Fruit fly (Drosophila melanogaster) whole organism, prepupa: ENCODE data around the gene Alp11.

Experiments used
- Blimp-1 ChIP-seq: fragments of 200-800 bp; sonication (Bioruptor generic); optimal IDR thresholded peaks from 3 replicates; lab custom pipeline; 2017; ENCODE audit warnings: missing biosample characterization, missing genetic modification characterization, mild to moderate bottlenecking, moderate library complexity, missing genetic modification reagents
- CG11762 ChIP-seq: fragments of 200-800 bp; sonication (Bioruptor generic); optimal IDR thresholded peaks from 3 replicates; lab custom pipeline; 2016; ENCODE audit warnings: missing biosample characterization, missing genetic modification characterization; ENCODE audit not compliant: insufficient read depth
- CG11902 ChIP-seq: fragments of 200-800 bp; sonication (Bioruptor generic); optimal IDR thresholded peaks from 3 replicates; lab custom pipeline; 2016; ENCODE audit warnings: missing biosample characterization, missing genetic modification characterization
- CG16779 ChIP-seq: fragments of 200-800 bp; sonication (Bioruptor generic); optimal IDR thresholded peaks from 3 replicates; lab custom pipeline; 2017; ENCODE audit warnings: missing biosample characterization, mild to moderate bottlenecking, missing genetic modification characterization
- CG3032 ChIP-seq: fragments of 200-800 bp; optimal IDR thresholded peaks from 2 replicates; lab custom pipeline; 2019; ENCODE audit warnings: missing biosample characterization, mild to moderate bottlenecking, missing genetic modification characterization, moderate library complexity
- CG31627 ChIP-seq: fragments of 200-800 bp; sonication (Bioruptor generic); optimal IDR thresholded peaks from 3 replicates; lab custom pipeline; 2016; ENCODE audit warnings: missing biosample characterization, missing genetic modification characterization
- CG32006 ChIP-seq: fragments of 200-800 bp; sonication (Bioruptor generic); optimal IDR thresholded peaks from 3 replicates; lab custom pipeline; 2017; ENCODE audit warnings: missing biosample characterization, mild to moderate bottlenecking, missing genetic modification characterization
- CG34406 ChIP-seq: fragments of 200-800 bp; sonication (Bioruptor generic); optimal IDR thresholded peaks from 3 replicates; lab custom pipeline; 2016; ENCODE audit warnings: missing biosample characterization, missing genetic modification characterization
- CG3919 ChIP-seq: fragments of 200-800 bp; sonication (Bioruptor generic); optimal IDR thresholded peaks from 3 replicates; lab custom pipeline; 2016; ENCODE audit warnings: missing biosample characterization, missing genetic modification characterization
- CG4318 ChIP-seq: fragments of 200-800 bp; sonication (Bioruptor generic); optimal IDR thresholded peaks from 3 replicates; lab custom pipeline; 2017; ENCODE audit warnings: missing biosample characterization, mild to moderate bottlenecking, missing genetic modification characterization
- CG6792 ChIP-seq: fragments of 200-800 bp; sonication (Bioruptor generic); optimal IDR thresholded peaks from 3 replicates; lab custom pipeline; 2016; ENCODE audit warnings: missing biosample characterization, missing genetic modification characterization
- CG6808 ChIP-seq: fragments of 200-800 bp; sonication (Bioruptor generic); optimal IDR thresholded peaks from 3 replicates; lab custom pipeline; 2017; ENCODE audit warnings: missing biosample characterization, missing genetic modification characterization, mild to moderate bottlenecking, moderate library complexity, missing genetic modification reagents
- CG6854 ChIP-seq: fragments of 200-800 bp; sonication (Bioruptor generic); optimal IDR thresholded peaks from 2 replicates; lab custom pipeline; 2017; ENCODE audit warnings: missing biosample characterization, mild to moderate bottlenecking, missing genetic modification characterization
- CG7368 ChIP-seq: fragments of 200-800 bp; sonication (Bioruptor generic); optimal IDR thresholded peaks from 3 replicates; lab custom pipeline; 2016; ENCODE audit warnings: missing biosample characterization, missing genetic modification characterization
- CG8319 ChIP-seq: fragments of 200-800 bp; sonication (Bioruptor generic); optimal IDR thresholded peaks from 3 replicates; lab custom pipeline; 2016; ENCODE audit warnings: missing biosample characterization, missing genetic modification characterization
- CG8632 ChIP-seq: fragments of 200-800 bp; sonication (Bioruptor generic); optimal IDR thresholded peaks from 3 replicates; lab custom pipeline; 2016; ENCODE audit warnings: missing biosample characterization, missing genetic modification characterization
- CG9139 ChIP-seq: fragments of 200-800 bp; sonication (Bioruptor generic); optimal IDR thresholded peaks from 3 replicates; lab custom pipeline; 2017; ENCODE audit warnings: missing biosample characterization, mild to moderate bottlenecking, missing genetic modification characterization
- Eip78C ChIP-seq: fragments of 200-800 bp; sonication (Bioruptor generic); peaks from one replicate; lab custom pipeline; 2016; ENCODE audit warnings: missing biosample characterization, missing genetic modification characterization
- Eip93F ChIP-seq: fragments of 200-800 bp; sonication (Bioruptor generic); optimal IDR thresholded peaks from 2 replicates; lab custom pipeline; 2016; ENCODE audit warnings: missing biosample characterization, mild to moderate bottlenecking, missing genetic modification characterization
- Ets21C ChIP-seq: fragments of 200-800 bp; sonication (Bioruptor generic); optimal IDR thresholded peaks from 3 replicates; lab custom pipeline; 2016; ENCODE audit warnings: missing biosample characterization, missing genetic modification characterization
- Gug ChIP-seq: fragments of 200-800 bp; sonication (Bioruptor generic); IDR thresholded peaks from 2 replicates; pipeline ENCODE4 v1.3.6; 2022; ENCODE audit warnings: missing biosample characterization, missing genetic modification characterization
- Hr39 ChIP-seq: fragments of 200-800 bp; sonication (Bioruptor generic); optimal IDR thresholded peaks from 2 replicates; lab custom pipeline; 2016; ENCODE audit warnings: missing biosample characterization, missing genetic modification characterization
- Hr4 ChIP-seq: fragments of 200-800 bp; sonication (Bioruptor generic); optimal IDR thresholded peaks from 3 replicates; lab custom pipeline; 2016; ENCODE audit warnings: missing biosample characterization, missing genetic modification characterization
- Lpt ChIP-seq: fragments of 200-800 bp; sonication (Bioruptor generic); optimal IDR thresholded peaks from 3 replicates; lab custom pipeline; 2016; ENCODE audit warnings: missing biosample characterization, missing genetic modification characterization
- Met ChIP-seq: fragments of 200-800 bp; sonication (Bioruptor generic); optimal IDR thresholded peaks from 3 replicates; lab custom pipeline; 2016; ENCODE audit warnings: missing biosample characterization, missing genetic modification characterization
- Smox ChIP-seq: fragments of 200-800 bp; sonication (Bioruptor generic); optimal IDR thresholded peaks from 3 replicates; lab custom pipeline; 2016; ENCODE audit warnings: missing biosample characterization, missing genetic modification characterization
- Sox102F ChIP-seq: fragments of 200-800 bp; sonication (Bioruptor generic); optimal IDR thresholded peaks from 2 replicates; lab custom pipeline; 2016; ENCODE audit warnings: missing biosample characterization, mild to moderate bottlenecking, missing genetic modification characterization
- Sox14 ChIP-seq: fragments of 200-800 bp; sonication (Bioruptor generic); optimal IDR thresholded peaks from 3 replicates; lab custom pipeline; 2016; ENCODE audit warnings: missing biosample characterization, missing genetic modification characterization
- Sox15 ChIP-seq: fragments of 200-800 bp; sonication (Bioruptor generic); optimal IDR thresholded peaks from 3 replicates; lab custom pipeline; 2016; ENCODE audit warnings: missing biosample characterization, missing genetic modification characterization
- achi ChIP-seq: fragments of 200-800 bp; sonication (Bioruptor generic); optimal IDR thresholded peaks from 3 replicates; lab custom pipeline; 2016; ENCODE audit warnings: missing biosample characterization, missing genetic modification characterization
- acj6 ChIP-seq: fragments of 200-800 bp; sonication (Bioruptor generic); optimal IDR thresholded peaks from 3 replicates; lab custom pipeline; 2016; ENCODE audit warnings: missing biosample characterization, missing genetic modification characterization
- dsx ChIP-seq: fragments of 200-800 bp; optimal IDR thresholded peaks from 3 replicates; lab custom pipeline; 2019; ENCODE audit warnings: missing biosample characterization, mild to moderate bottlenecking, missing genetic modification characterization, moderate library complexity; ENCODE audit not compliant: poor library complexity, severe bottlenecking
- eg ChIP-seq: fragments of 200-800 bp; sonication (Bioruptor generic); IDR thresholded peaks from 3 replicates; pipeline ENCODE4 v1.3.6; 2022; ENCODE audit warnings: missing biosample characterization, missing genetic modification characterization
- fd85E ChIP-seq: fragments of 200-800 bp; sonication (Bioruptor generic); optimal IDR thresholded peaks from 3 replicates; lab custom pipeline; 2016; ENCODE audit warnings: missing biosample characterization, missing genetic modification characterization
- fkh ChIP-seq: fragments of 200-800 bp; sonication (Bioruptor generic); optimal IDR thresholded peaks from 3 replicates; lab custom pipeline; 2017; ENCODE audit warnings: missing biosample characterization, mild to moderate bottlenecking, missing genetic modification characterization, moderate library complexity
- salr ChIP-seq, 2 experiments: fragments of 200-800 bp; sonication (Bioruptor generic); optimal IDR thresholded peaks; 3 replicates each; lab custom pipeline; 2016 to 2018; ENCODE audit warnings: missing biosample characterization in 2 of 2, missing genetic modification characterization in 2 of 2, mild to moderate bottlenecking in 1 of 2
- ss ChIP-seq, 2 experiments: fragments of 200-800 bp; sonication (Bioruptor generic); optimal IDR thresholded peaks; 2 replicates in 1 of 2; 3 replicates in 1 of 2; lab custom pipeline; 2017 to 2018; ENCODE audit warnings: mild to moderate bottlenecking in 2 of 2, missing biosample characterization in 2 of 2, missing genetic modification characterization in 2 of 2, moderate library complexity in 1 of 2
- svp ChIP-seq: fragments of 200-800 bp; sonication (Bioruptor generic); peaks from one replicate; lab custom pipeline; 2016; ENCODE audit warnings: missing biosample characterization, missing genetic modification characterization
- topi ChIP-seq: fragments of 200-800 bp; sonication (Bioruptor generic); optimal IDR thresholded peaks from 3 replicates; lab custom pipeline; 2016; ENCODE audit warnings: missing biosample characterization, missing genetic modification characterization
- vri ChIP-seq: fragments of 200-800 bp; sonication (Bioruptor generic); optimal IDR thresholded peaks from 3 replicates; lab custom pipeline; 2016; ENCODE audit warnings: missing biosample characterization, mild to moderate bottlenecking, missing genetic modification characterization

Alp11 gene

dm6 chrX:15622970-15623402 lies 35.5 kb downstream of the Alp11 start (continued):
- peak; percentile 75 for TF ChIP-seq Sox15 (GFP tag; lab: Kevin White, UChicago)
- TF ChIP-seq vri = peak; percentile 78
- peak; percentile 82 for TF ChIP-seq topi (GFP tag; lab: Kevin White, UChicago)
- peak; percentile 65 for TF ChIP-seq CG11902 (GFP tag; lab: Kevin White, UChicago)
- TF ChIP-seq salr (GFP tag; optimal IDR thresholded peaks at IDR 0.05; lab: Kevin White, UChicago) = peak; percentile 47 to 59
- TF ChIP-seq fd85E = no peak
- TF ChIP-seq Blimp-1 (GFP tag; lab: Kevin White, UChicago) = peak; percentile 61
- TF ChIP-seq Lpt (GFP tag; lab: Kevin White, UChicago) = peak; percentile 77
- peak; percentile 81 for TF ChIP-seq CG3919 (GFP tag; lab: Kevin White, UChicago)
- TF ChIP-seq acj6 = peak; percentile 75
- peak; percentile 76 for TF ChIP-seq CG8632 (GFP tag; lab: Kevin White, UChicago)
- peak; percentile 74 for TF ChIP-seq CG16779 (tag; lab: Kevin White, UChicago)
- peak; percentile 77 for TF ChIP-seq Sox14 (GFP tag; lab: Kevin White, UChicago)
- TF ChIP-seq CG8319 (GFP tag; lab: Kevin White, UChicago) = peak; percentile 62
- TF ChIP-seq Sox102F (GFP tag; lab: Kevin White, UChicago) = peak; percentile 82
- TF ChIP-seq eg (GFP tag; lab: Robert Waterston, UW) = peak; percentile 94
- peak; percentile 73 for TF ChIP-seq CG6808 (GFP tag; lab: Kevin White, UChicago)
- peak; percentile 67 for TF ChIP-seq CG9139 (GFP tag; lab: Kevin White, UChicago)
- TF ChIP-seq dsx (GFP tag; lab: Kevin White, UChicago) = peak; percentile 76
- peak; percentile 87 for TF ChIP-seq CG6792 (GFP tag; lab: Kevin White, UChicago)
- peak; percentile 61 for TF ChIP-seq CG6854
- TF ChIP-seq Met (GFP tag; lab: Kevin White, UChicago) = peak; percentile 88
- peak; percentile 76 for TF ChIP-seq CG7368
- peak; percentile 76 for TF ChIP-seq achi (GFP tag; lab: Kevin White, UChicago)
- TF ChIP-seq CG34406 (GFP tag; lab: Kevin White, UChicago) = peak; percentile 78
- TF ChIP-seq CG4318 = peak; percentile 80
- peak; percentile 87 to 91 for TF ChIP-seq ss (GFP tag; optimal IDR thresholded peaks at IDR 0.05; lab: Kevin White, UChicago)
- peak; percentile 81 for TF ChIP-seq Smox (GFP tag; lab: Kevin White, UChicago)
- TF ChIP-seq fkh (GFP tag; lab: Kevin White, UChicago) = peak; percentile 17
- peak; percentile 83 for TF ChIP-seq Gug (GFP tag; lab: Robert Waterston, UW)
- peak; percentile 96 for TF ChIP-seq Eip78C
- peak; percentile 82 for TF ChIP-seq Hr4 (GFP tag; lab: Kevin White, UChicago)

- TF ChIP-seq Eip93F (GFP tag; lab: Kevin White, UChicago) = no peak
- TF ChIP-seq salr (GFP tag; optimal IDR thresholded peaks at IDR 0.05; lab: Kevin White, UChicago) = no peak
- no peak for TF ChIP-seq CG32006 (GFP tag; lab: Kevin White, UChicago)
- no peak for TF ChIP-seq vri
- no peak for TF ChIP-seq dsx (GFP tag; lab: Kevin White, UChicago)
- no peak for TF ChIP-seq Hr39 (GFP tag; lab: Kevin White, UChicago)
- TF ChIP-seq Sox14 (GFP tag; lab: Kevin White, UChicago) = no peak
- TF ChIP-seq CG31627 (GFP tag; lab: Kevin White, UChicago) = no peak
- no peak for TF ChIP-seq CG11762 (GFP tag; lab: Kevin White, UChicago)
- TF ChIP-seq CG7368 = no peak
- TF ChIP-seq Smox (GFP tag; lab: Kevin White, UChicago) = no peak
- TF ChIP-seq CG34406 (GFP tag; lab: Kevin White, UChicago) = no peak
- no peak for TF ChIP-seq Lpt (GFP tag; lab: Kevin White, UChicago)
- no peak for TF ChIP-seq CG3032 (tag; lab: Kevin White, UChicago)
- TF ChIP-seq svp (GFP tag; lab: Kevin White, UChicago) = no peak
- TF ChIP-seq Ets21C = no peak
- TF ChIP-seq, all 60 proteins: peak for 0
These were observed 36.3 kb downstream of the Alp11 start for dm6 chrX:15623809-15624208.
